Worm (Caenorhabditis elegans) whole organism, L2 larva: ENCODE results near the gene ztf-8.

Experiments
- ZK546.5 ChIP-seq: sonication (generic microtip); optimal IDR thresholded peaks from 2 replicates; lab custom pipeline; 2017; ENCODE audit warnings: missing biosample characterization, missing genetic modification characterization
- alr-1 ChIP-seq: fragments of 150-350 bp; optimal IDR thresholded peaks from 2 replicates; lab custom pipeline; 2014; ENCODE audit warnings: missing biosample characterization, missing genetic modification characterization
- dmd-4 ChIP-seq: sonication (generic microtip); optimal IDR thresholded peaks from 2 replicates; lab custom pipeline; 2017; ENCODE audit warnings: missing biosample characterization, missing genetic modification characterization
- nhr-11 ChIP-seq: fragments of 150-350 bp; optimal IDR thresholded peaks from 2 replicates; lab custom pipeline; 2014; ENCODE audit warnings: missing biosample characterization, missing genetic modification characterization
- nhr-237 ChIP-seq: fragments of 150-350 bp; optimal IDR thresholded peaks from 2 replicates; lab custom pipeline; 2014; ENCODE audit warnings: missing biosample characterization, missing genetic modification characterization
- sem-4 ChIP-seq: fragments of 150-350 bp; optimal IDR thresholded peaks from 2 replicates; lab custom pipeline; 2014; ENCODE audit warnings: missing biosample characterization, missing genetic modification reagents, missing genetic modification characterization
- snpc-4 ChIP-seq: fragments of 150-350 bp; optimal IDR thresholded peaks from 2 replicates; lab custom pipeline; 2014; ENCODE audit warnings: missing biosample characterization, missing genetic modification characterization
- unc-39 ChIP-seq: fragments of 150-350 bp; optimal IDR thresholded peaks from 2 replicates; lab custom pipeline; 2014; ENCODE audit warnings: missing biosample characterization, missing genetic modification characterization
- ztf-1 ChIP-seq: fragments of 200-800 bp; sonication (Bioruptor generic); conservative IDR thresholded peaks from 2 replicates; pipeline ENCODE4 v1.3.6; 2022; ENCODE audit warnings: missing genetic modification characterization, missing compliant biosample characterization
- ztf-11 ChIP-seq: sonication (generic microtip); optimal IDR thresholded peaks from 2 replicates; lab custom pipeline; 2017; ENCODE audit warnings: missing biosample characterization, missing genetic modification characterization
- ztf-4 ChIP-seq: fragments of 150-350 bp; optimal IDR thresholded peaks from 2 replicates; lab custom pipeline; 2014; ENCODE audit warnings: missing biosample characterization, missing genetic modification characterization

- no peak for TF ChIP-seq ztf-1
- no peak for TF ChIP-seq unc-39 (tag; lab: Kevin White, UChicago)
- no peak for TF ChIP-seq dmd-4
- no peak for TF ChIP-seq nhr-237 (tag; lab: Kevin White, UChicago)
- TF ChIP-seq snpc-4 (tag; lab: Kevin White, UChicago): no peak
- TF ChIP-seq sem-4 (tag; lab: Kevin White, UChicago): no peak
- no peak for TF ChIP-seq ztf-11 (tag; lab: Kevin White, UChicago)
- no peak for TF ChIP-seq ztf-4 (tag; lab: Kevin White, UChicago)
- no peak for TF ChIP-seq alr-1 (tag; lab: Kevin White, UChicago)
- no peak for TF ChIP-seq nhr-11 (tag; lab: Kevin White, UChicago)
- TF ChIP-seq ZK546.5 (tag; lab: Kevin White, UChicago): no peak
Observed at ce11 chrIII:5221820-5222219, 51.5 kb downstream of the ztf-8 start.
